Worm (Caenorhabditis elegans) whole organism, L1 larva: ENCODE data around the gene chil-10.

Experiments
- aly-2 ChIP-seq: fragments of 150-350 bp; optimal IDR thresholded peaks from 2 replicates; lab custom pipeline; 2014; ENCODE audit warnings: missing biosample characterization, missing genetic modification characterization
- blmp-1 ChIP-seq: fragments of 150-350 bp; optimal IDR thresholded peaks from 2 replicates; lab custom pipeline; 2014; ENCODE audit warnings: missing biosample characterization, missing genetic modification characterization
- ceh-82 ChIP-seq, 3 experiments: fragments of 150-350 bp in 1 of 3; sonication (generic microtip) in 2 of 3; optimal IDR thresholded peaks; 2 replicates each; lab custom pipeline; 2014 to 2017; ENCODE audit warnings: missing biosample characterization in 3 of 3, missing genetic modification characterization in 3 of 3
- elt-3 ChIP-seq, 6 experiments: fragments of 150-350 bp in 1 of 6; sonication (generic microtip); optimal IDR thresholded peaks; 2 replicates each; lab custom pipeline; 2017 to 2018; ENCODE audit warnings: missing biosample characterization in 6 of 6, missing genetic modification characterization in 6 of 6, inconsistent platforms in 1 of 6
- lsy-2 ChIP-seq, 2 experiments: fragments of 150-350 bp; optimal IDR thresholded peaks; 2 replicates each; lab custom pipeline; 2014; ENCODE audit warnings: missing biosample characterization in 2 of 2, missing genetic modification characterization in 2 of 2
- nhr-11 ChIP-seq: fragments of 150-350 bp; optimal IDR thresholded peaks from 2 replicates; lab custom pipeline; 2014; ENCODE audit warnings: missing biosample characterization, missing genetic modification characterization
- snpc-4 ChIP-seq: fragments of 150-350 bp; optimal IDR thresholded peaks from 2 replicates; lab custom pipeline; 2014; ENCODE audit warnings: missing biosample characterization, missing genetic modification characterization
- tbx-2 ChIP-seq: sonication (generic microtip); optimal IDR thresholded peaks from 2 replicates; lab custom pipeline; 2016; ENCODE audit warnings: missing genetic modification characterization, missing compliant biosample characterization
- xbp-1 ChIP-seq: sonication (generic microtip); optimal IDR thresholded peaks from 2 replicates; lab custom pipeline; 2016; ENCODE audit warnings: missing genetic modification characterization, missing compliant biosample characterization
- zag-1 ChIP-seq: fragments of 150-350 bp; optimal IDR thresholded peaks from 2 replicates; lab custom pipeline; 2014; ENCODE audit warnings: missing biosample characterization, missing genetic modification characterization
- ztf-11 ChIP-seq, 2 experiments: sonication (generic microtip); optimal IDR thresholded peaks; 2 replicates each; lab custom pipeline; 2016 to 2017; ENCODE audit warnings: missing genetic modification characterization in 2 of 2, missing biosample characterization in 1 of 2, missing compliant biosample characterization in 1 of 2

DNA sequence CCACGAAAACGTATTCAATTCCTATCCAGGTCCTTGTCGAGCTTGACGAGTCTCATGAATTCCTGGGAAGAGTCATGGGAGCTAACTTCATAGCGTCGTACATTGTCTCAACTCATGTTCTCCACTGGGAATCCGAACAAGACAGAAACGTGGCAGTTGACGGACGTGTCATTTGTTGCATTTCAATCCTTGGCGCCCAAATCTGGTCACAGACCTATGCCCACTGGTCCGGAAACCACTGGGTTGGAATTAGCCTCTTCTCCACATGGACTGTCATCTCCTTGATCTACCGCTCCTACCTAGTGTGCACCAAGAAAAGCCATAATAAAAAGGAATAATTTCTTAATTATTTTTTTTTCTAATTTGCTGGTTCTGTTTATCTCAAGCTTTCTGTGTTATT is 24.9 kb downstream of the chil-10 start:
- TF ChIP-seq nhr-11 (tag; lab: Kevin White, UChicago): no peak
- TF ChIP-seq ceh-82 (tag; optimal IDR thresholded peaks at IDR 0.05; lab: Kevin White, UChicago): no peak
- TF ChIP-seq blmp-1: no peak
- TF ChIP-seq elt-3 (tag; optimal IDR thresholded peaks at IDR 0.05; lab: Kevin White, UChicago): no peak
- no peak for TF ChIP-seq ztf-11 (tag; optimal IDR thresholded peaks at IDR 0.05; lab: Kevin White, UChicago)
- no peak for TF ChIP-seq snpc-4
- TF ChIP-seq aly-2: no peak
- no peak for TF ChIP-seq tbx-2
- no peak for TF ChIP-seq xbp-1 (tag; lab: Kevin White, UChicago)
- TF ChIP-seq lsy-2 (tag; optimal IDR thresholded peaks at IDR 0.05; lab: Kevin White, UChicago): no peak
- no peak for TF ChIP-seq zag-1 (tag; lab: Kevin White, UChicago)
